Worm (Caenorhabditis elegans) whole organism, young adult: ENCODE measurements around the gene F49H6.17.

ENCODE experiments used
- F37B4.10 ChIP-seq: fragments of 200-800 bp; sonication (Bioruptor generic); IDR thresholded peaks from 2 replicates; pipeline ENCODE4 v1.3.6; 2022; ENCODE audit warnings: missing genetic modification characterization, missing compliant biosample characterization
- T26A5.8 ChIP-seq: sonication (generic microtip); optimal IDR thresholded peaks from 2 replicates; lab custom pipeline; 2016; ENCODE audit warnings: missing genetic modification characterization, missing compliant biosample characterization
- Y79H2A.3 ChIP-seq: fragments of 200-800 bp; sonication (Bioruptor generic); conservative IDR thresholded peaks from 2 replicates; pipeline ENCODE4 v1.3.6; 2022; ENCODE audit warnings: missing genetic modification reagents, missing genetic modification characterization, missing compliant biosample characterization
- ZK185.1 ChIP-seq: sonication (generic microtip); optimal IDR thresholded peaks from 2 replicates; lab custom pipeline; 2016; ENCODE audit warnings: mild to moderate bottlenecking, missing genetic modification characterization, missing compliant biosample characterization; ENCODE audit not compliant: poor library complexity, severe bottlenecking
- akir-1 ChIP-seq: fragments of 200-800 bp; sonication (Bioruptor generic); optimal IDR thresholded peaks from 2 replicates; lab custom pipeline; 2018; ENCODE audit warnings: mild to moderate bottlenecking, missing genetic modification characterization, moderate library complexity, missing compliant biosample characterization
- ceh-79 ChIP-seq: sonication (generic microtip); optimal IDR thresholded peaks from 2 replicates; lab custom pipeline; 2017; ENCODE audit warnings: mild to moderate bottlenecking, missing genetic modification characterization, missing compliant biosample characterization
- ets-4 ChIP-seq: fragments of 200-800 bp; sonication (Bioruptor generic); optimal IDR thresholded peaks from 2 replicates; lab custom pipeline; 2018; ENCODE audit warnings: mild to moderate bottlenecking, missing genetic modification characterization, missing compliant biosample characterization
- lin-35 ChIP-seq, 3 experiments: fragments of 150-350 bp in 2 of 3; sonication (generic microtip) in 1 of 3; optimal IDR thresholded peaks; 2 replicates each; lab custom pipeline; 2014 to 2018; ENCODE audit warnings: missing biosample characterization in 3 of 3, missing genetic modification characterization in 3 of 3, missing genetic modification reagents in 3 of 3
- rec-8 ChIP-seq, 2 experiments: sonication (generic microtip); optimal IDR thresholded peaks; 2 replicates each; lab custom pipeline; 2016; ENCODE audit warnings: mild to moderate bottlenecking in 2 of 2, missing genetic modification characterization in 2 of 2, missing genetic modification reagents in 2 of 2, missing genotype in 2 of 2, missing biosample characterization in 1 of 2, missing compliant biosample characterization in 1 of 2, moderate library complexity in 1 of 2
- rpc-1 ChIP-seq, 2 experiments: fragments of 150-350 bp in 1 of 2; sonication (generic microtip) in 1 of 2; optimal IDR thresholded peaks; 2 replicates each; lab custom pipeline; 2014 to 2018; ENCODE audit warnings: missing biosample characterization in 1 of 2, missing genetic modification characterization in 1 of 2, missing genetic modification reagents in 1 of 2, missing genotype in 1 of 2

ce11 chrV:17064676-17065075, 44.9 kb downstream of the F49H6.17 start, which contains the start of gene srh-255:
- no peak for TF ChIP-seq ceh-79
- TF ChIP-seq rec-8 (tag; optimal IDR thresholded peaks at IDR 0.05; lab: Kevin White, UChicago) = no peak
- no peak for TF ChIP-seq F37B4.10
- TF ChIP-seq ets-4 (GFP tag; lab: Kevin White, UChicago) = no peak
- TF ChIP-seq lin-35 (GFP tag; optimal IDR thresholded peaks at IDR 0.05; lab: Kevin White, UChicago) = no peak
- TF ChIP-seq rpc-1 (optimal IDR thresholded peaks at IDR 0.05; lab: Kevin White, UChicago) = no peak
- no peak for TF ChIP-seq rpc-1 (tag; optimal IDR thresholded peaks at IDR 0.05; lab: Kevin White, UChicago)
- no peak for TF ChIP-seq akir-1
- no peak for TF ChIP-seq Y79H2A.3 (GFP tag; lab: Robert Waterston, UW)
- no peak for TF ChIP-seq T26A5.8 (tag; lab: Kevin White, UChicago)
- TF ChIP-seq ZK185.1 (tag; lab: Kevin White, UChicago) = no peak
